Fruit fly (Drosophila melanogaster) Kc167 (cell line): ENCODE measurements around the gene CG33181.
A peak's percentile ranks its signal among the peaks of the same experiment; 100 is the strongest.

Experiments
- Myc ChIP-seq: fragments of >200 bp; optimal IDR thresholded peaks from 2 replicates; lab custom pipeline; 2017; ENCODE audit warnings: missing external identifiers
- Sin3A ChIP-seq: fragments of >200 bp; optimal IDR thresholded peaks from 2 replicates; lab custom pipeline; 2018; ENCODE audit warnings: missing external identifiers
- h ChIP-seq: fragments of >200 bp; optimal IDR thresholded peaks from 3 replicates; lab custom pipeline; 2018; ENCODE audit warnings: missing external identifiers
- insv ChIP-seq: fragments of >200 bp; optimal IDR thresholded peaks from 3 replicates; lab custom pipeline; 2018; ENCODE audit warnings: missing external identifiers
- psq ChIP-seq: fragments of >200 bp; optimal IDR thresholded peaks from 2 replicates; lab custom pipeline; 2017; ENCODE audit warnings: missing external identifiers
- ttk ChIP-seq: sonication (Bioruptor generic); optimal IDR thresholded peaks from 2 replicates; lab custom pipeline; 2017; ENCODE audit warnings: missing external identifiers

CG33181 gene

dm6 chrX:8560087-8560999 is 71.2 kb downstream of the CG33181 start, which contains the start of the genes CG12112 and Trf4-1:
Gene CG12112, minus strand, starts transcription at chrX:8560192.
Gene Trf4-1, plus strand, starts transcription at chrX:8560322.
- TF ChIP-seq psq (lab: Kevin White, UChicago) (peak; percentile 25), Myc (no peak)

dm6 chrX:8561404-8562397 is 72.6 kb downstream of the CG33181 start:
- no peak for TF ChIP-seq h (lab: Kevin White, UChicago)
- no peak for TF ChIP-seq Myc
- TF ChIP-seq psq (lab: Kevin White, UChicago) = no peak
- no peak for TF ChIP-seq insv (lab: Kevin White, UChicago)
- no peak for TF ChIP-seq Sin3A (lab: Kevin White, UChicago)
- no peak for TF ChIP-seq ttk
